Fruit fly (Drosophila melanogaster) whole organism, embryonic: ENCODE measurements around the gene phr6-4.

ENCODE experiments used
- Blimp-1 ChIP-seq: fragments of 200-800 bp; sonication (Bioruptor generic); optimal IDR thresholded peaks from 3 replicates; lab custom pipeline; 2018; ENCODE audit warnings: missing biosample characterization, missing genetic modification characterization, mild to moderate bottlenecking, moderate library complexity, missing genetic modification reagents
- BtbVII ChIP-seq: fragments of 200-800 bp; sonication (Bioruptor generic); optimal IDR thresholded peaks from 3 replicates; lab custom pipeline; 2017; ENCODE audit warnings: missing biosample characterization, mild to moderate bottlenecking, missing genetic modification characterization
- CG11085 ChIP-seq: fragments of 200-800 bp; sonication (Bioruptor generic); IDR thresholded peaks from 2 replicates; pipeline ENCODE4 v1.3.6; 2022; ENCODE audit warnings: missing biosample characterization, missing genetic modification characterization
- CG14965 ChIP-seq: fragments of 200-800 bp; sonication (Bioruptor generic); optimal IDR thresholded peaks from 2 replicates; lab custom pipeline; 2016; ENCODE audit warnings: missing biosample characterization, missing genetic modification characterization, borderline replicate concordance
- CG1602 ChIP-seq: fragments of 200-800 bp; sonication (Bioruptor generic); optimal IDR thresholded peaks from 3 replicates; lab custom pipeline; 2016; ENCODE audit warnings: missing biosample characterization, missing genetic modification characterization
- CG16779 ChIP-seq: fragments of 200-800 bp; sonication (Bioruptor generic); IDR thresholded peaks from 2 replicates; pipeline ENCODE4 v1.3.6; 2022; ENCODE audit warnings: missing biosample characterization, missing genetic modification characterization
- CG1792 ChIP-seq: fragments of 200-800 bp; sonication (Bioruptor generic); optimal IDR thresholded peaks from 2 replicates; lab custom pipeline; 2016; ENCODE audit warnings: missing biosample characterization, missing genetic modification characterization
- CG1832 ChIP-seq: fragments of 200-800 bp; sonication (Bioruptor generic); optimal IDR thresholded peaks from 2 replicates; lab custom pipeline; 2017; ENCODE audit warnings: missing biosample characterization, mild to moderate bottlenecking, missing genetic modification characterization, inconsistent platforms
- CG18619 ChIP-seq: fragments of 200-800 bp; sonication (Bioruptor generic); optimal IDR thresholded peaks from 3 replicates; lab custom pipeline; 2017; ENCODE audit warnings: missing biosample characterization, mild to moderate bottlenecking, missing genetic modification characterization
- CG18764 ChIP-seq: fragments of 200-800 bp; sonication (Bioruptor generic); optimal IDR thresholded peaks from 3 replicates; lab custom pipeline; 2016; ENCODE audit warnings: missing biosample characterization, missing genetic modification characterization
- CG30403 ChIP-seq: fragments of 200-800 bp; sonication (Bioruptor generic); optimal IDR thresholded peaks from 3 replicates; lab custom pipeline; 2016; ENCODE audit warnings: missing biosample characterization, missing genetic modification characterization
- CG4282 ChIP-seq: fragments of 200-800 bp; sonication (Bioruptor generic); optimal IDR thresholded peaks from 2 replicates; lab custom pipeline; 2016; ENCODE audit warnings: missing biosample characterization, missing genetic modification characterization
- CG43689 ChIP-seq: fragments of 200-800 bp; sonication (Bioruptor generic); IDR thresholded peaks from 2 replicates; pipeline ENCODE4 v1.3.6; 2022; ENCODE audit warnings: missing biosample characterization, missing genetic modification characterization
- CG4730 ChIP-seq: fragments of 200-800 bp; sonication (Bioruptor generic); IDR thresholded peaks from 2 replicates; pipeline ENCODE4 v1.3.6; 2022; ENCODE audit warnings: missing biosample characterization, missing genetic modification characterization
- CG6175 ChIP-seq: fragments of 200-800 bp; sonication (Bioruptor generic); IDR thresholded peaks from 3 replicates; pipeline ENCODE4 v1.3.6; 2022; ENCODE audit warnings: missing biosample characterization, missing genetic modification characterization
- CG6854 ChIP-seq: fragments of 200-800 bp; sonication (Bioruptor generic); optimal IDR thresholded peaks from 3 replicates; lab custom pipeline; 2017; ENCODE audit warnings: missing biosample characterization, mild to moderate bottlenecking, missing genetic modification characterization
- CG7839 ChIP-seq: fragments of 200-800 bp; sonication (Bioruptor generic); optimal IDR thresholded peaks from 3 replicates; lab custom pipeline; 2018; ENCODE audit warnings: missing biosample characterization, mild to moderate bottlenecking, missing genetic modification characterization, moderate library complexity
- CG7928 ChIP-seq: fragments of 200-800 bp; sonication (Bioruptor generic); optimal IDR thresholded peaks from 2 replicates; lab custom pipeline; 2017; ENCODE audit warnings: missing biosample characterization, mild to moderate bottlenecking, missing genetic modification characterization
- CG7987 ChIP-seq: fragments of 200-800 bp; sonication (Bioruptor generic); optimal IDR thresholded peaks from 2 replicates; lab custom pipeline; 2018; ENCODE audit warnings: missing biosample characterization, mild to moderate bottlenecking, missing genetic modification characterization, moderate library complexity
- CG8359 ChIP-seq: fragments of 200-800 bp; sonication (Bioruptor generic); optimal IDR thresholded peaks from 2 replicates; lab custom pipeline; 2017; ENCODE audit warnings: missing biosample characterization, mild to moderate bottlenecking, missing genetic modification characterization, borderline replicate concordance
- CG8944 ChIP-seq: fragments of 200-800 bp; sonication (Bioruptor generic); optimal IDR thresholded peaks from 3 replicates; lab custom pipeline; 2016; ENCODE audit warnings: missing biosample characterization, missing genetic modification characterization
- CG9817 ChIP-seq: fragments of 200-800 bp; sonication (Bioruptor generic); optimal IDR thresholded peaks from 2 replicates; lab custom pipeline; 2018; ENCODE audit warnings: missing biosample characterization, mild to moderate bottlenecking, missing genetic modification characterization, moderate library complexity
- Chrac-16 ChIP-seq: fragments of 200-800 bp; sonication (Bioruptor generic); optimal IDR thresholded peaks from 3 replicates; lab custom pipeline; 2016; ENCODE audit warnings: missing biosample characterization, missing genetic modification characterization
- Dfd ChIP-seq, 2 experiments: fragments of >200 bp; optimal IDR thresholded peaks; 2 replicates each; lab custom pipeline; 2017; ENCODE audit warnings: missing biosample characterization in 2 of 2, missing genetic modification characterization in 2 of 2
- Dref ChIP-seq: fragments of 200-800 bp; sonication (Bioruptor generic); IDR thresholded peaks from 2 replicates; pipeline ENCODE4 v1.3.6; 2022; ENCODE audit warnings: missing biosample characterization, missing genetic modification characterization
- Ets97D ChIP-seq: fragments of 200-800 bp; sonication (Bioruptor generic); optimal IDR thresholded peaks from 3 replicates; lab custom pipeline; 2016; ENCODE audit warnings: missing biosample characterization, missing genetic modification characterization
- H15 ChIP-seq: fragments of 200-800 bp; sonication (Bioruptor generic); IDR thresholded peaks from 3 replicates; pipeline ENCODE4 v1.3.6; 2022; ENCODE audit warnings: missing biosample characterization, missing genetic modification characterization
- Hmx ChIP-seq: fragments of 200-800 bp; sonication (Bioruptor generic); optimal IDR thresholded peaks from 2 replicates; lab custom pipeline; 2016; ENCODE audit warnings: missing biosample characterization, missing genetic modification characterization
- MBD-R2 ChIP-seq: fragments of 200-800 bp; sonication (Bioruptor generic); IDR thresholded peaks from 2 replicates; pipeline ENCODE4 v1.3.6; 2022; ENCODE audit warnings: missing biosample characterization, missing genetic modification characterization
- Scr ChIP-seq: fragments of 200-800 bp; sonication (Bioruptor generic); IDR thresholded peaks from 2 replicates; pipeline ENCODE4 v1.3.6; 2022; ENCODE audit warnings: missing biosample characterization, missing genetic modification characterization; ENCODE audit not compliant: partially characterized antibody
- Usf ChIP-seq: fragments of 200-800 bp; sonication (Bioruptor generic); optimal IDR thresholded peaks from 2 replicates; lab custom pipeline; 2017; ENCODE audit warnings: missing genotype, missing biosample characterization, missing genetic modification characterization
- Xbp1 ChIP-seq: fragments of 200-800 bp; sonication (Bioruptor generic); optimal IDR thresholded peaks from 3 replicates; lab custom pipeline; 2016; ENCODE audit warnings: missing biosample characterization, mild to moderate bottlenecking, missing genetic modification characterization
- aop ChIP-seq: fragments of 200-800 bp; sonication (Bioruptor generic); IDR thresholded peaks from 2 replicates; pipeline ENCODE4 v1.3.6; 2022; ENCODE audit warnings: missing biosample characterization, missing genetic modification characterization
- cato ChIP-seq: fragments of 200-800 bp; sonication (Bioruptor generic); optimal IDR thresholded peaks from 2 replicates; lab custom pipeline; 2016; ENCODE audit warnings: missing biosample characterization, missing genetic modification characterization, borderline replicate concordance
- chn ChIP-seq: fragments of 200-800 bp; sonication (Bioruptor generic); optimal IDR thresholded peaks from 2 replicates; lab custom pipeline; 2016; ENCODE audit warnings: missing biosample characterization, missing genetic modification characterization
- danr ChIP-seq: fragments of 200-800 bp; sonication (Bioruptor generic); IDR thresholded peaks from 2 replicates; pipeline ENCODE4 v1.3.6; 2022; ENCODE audit warnings: missing biosample characterization, missing genetic modification characterization
- ems ChIP-seq: fragments of 200-800 bp; sonication (Bioruptor generic); optimal IDR thresholded peaks from 3 replicates; lab custom pipeline; 2016; ENCODE audit warnings: missing biosample characterization, missing genetic modification characterization
- grau ChIP-seq: fragments of 200-800 bp; optimal IDR thresholded peaks from 3 replicates; lab custom pipeline; 2019; ENCODE audit warnings: missing biosample characterization, mild to moderate bottlenecking, missing genetic modification characterization, moderate library complexity
- hkb ChIP-seq, 2 experiments: fragments of 200-800 bp in 1 of 2; fragments of >200 bp in 1 of 2; sonication (Bioruptor generic) in 1 of 2; IDR thresholded peaks in 1 of 2; optimal IDR thresholded peaks in 1 of 2; 2 replicates each; pipeline versions ENCODE4 v1.3.6 to Lab custom; 2017 to 2022; ENCODE audit warnings: missing biosample characterization in 1 of 2, missing genetic modification characterization in 1 of 2
- hth ChIP-seq: fragments of >200 bp; optimal IDR thresholded peaks from 2 replicates; lab custom pipeline; 2017; ENCODE audit warnings: inconsistent platforms
- inv ChIP-seq: fragments of 200-800 bp; sonication (Bioruptor generic); IDR thresholded peaks from 2 replicates; pipeline ENCODE4 v1.3.6; 2022; ENCODE audit warnings: missing biosample characterization, missing genetic modification characterization; ENCODE audit not compliant: partially characterized antibody
- oc ChIP-seq: fragments of 200-800 bp; sonication (Bioruptor generic); optimal IDR thresholded peaks from 2 replicates; lab custom pipeline; 2018; ENCODE audit warnings: missing biosample characterization, mild to moderate bottlenecking, missing genetic modification characterization, moderate library complexity
- org-1 ChIP-seq: fragments of 200-800 bp; sonication (Bioruptor generic); optimal IDR thresholded peaks from 2 replicates; lab custom pipeline; 2017; ENCODE audit warnings: missing biosample characterization, missing genetic modification characterization
- pho ChIP-seq: fragments of 200-800 bp; sonication (Bioruptor generic); optimal IDR thresholded peaks from 2 replicates; lab custom pipeline; 2016; ENCODE audit warnings: missing biosample characterization, missing genetic modification characterization
- pzg ChIP-seq: fragments of 200-800 bp; sonication (Bioruptor generic); optimal IDR thresholded peaks from 3 replicates; lab custom pipeline; 2018; ENCODE audit warnings: missing biosample characterization, mild to moderate bottlenecking, missing genetic modification characterization, moderate library complexity
- sens ChIP-seq: fragments of 200-800 bp; sonication (Bioruptor generic); peaks from one replicate; lab custom pipeline; 2016; ENCODE audit warnings: missing biosample characterization, missing genetic modification characterization
- stc ChIP-seq: fragments of 200-800 bp; sonication (Bioruptor generic); IDR thresholded peaks from 2 replicates; pipeline ENCODE4 v1.3.6; 2022; ENCODE audit warnings: missing biosample characterization, missing genetic modification characterization
- tin ChIP-seq: fragments of 200-800 bp; sonication (Bioruptor generic); optimal IDR thresholded peaks from 3 replicates; lab custom pipeline; 2016; ENCODE audit warnings: missing biosample characterization, missing genetic modification characterization
- unpg ChIP-seq: fragments of 200-800 bp; sonication (Bioruptor generic); optimal IDR thresholded peaks from 3 replicates; lab custom pipeline; 2018; ENCODE audit warnings: missing biosample characterization, mild to moderate bottlenecking, missing genetic modification characterization, moderate library complexity
- usp ChIP-seq: fragments of >200 bp; optimal IDR thresholded peaks from 2 replicates; lab custom pipeline; 2017; ENCODE audit warnings: missing biosample characterization, missing genetic modification characterization
- zfh1 ChIP-seq: fragments of 200-800 bp; sonication (Bioruptor generic); IDR thresholded peaks from 3 replicates; pipeline ENCODE4 v1.3.6; 2022; ENCODE audit warnings: missing biosample characterization, missing genetic modification characterization

phr6-4 gene

DNA sequence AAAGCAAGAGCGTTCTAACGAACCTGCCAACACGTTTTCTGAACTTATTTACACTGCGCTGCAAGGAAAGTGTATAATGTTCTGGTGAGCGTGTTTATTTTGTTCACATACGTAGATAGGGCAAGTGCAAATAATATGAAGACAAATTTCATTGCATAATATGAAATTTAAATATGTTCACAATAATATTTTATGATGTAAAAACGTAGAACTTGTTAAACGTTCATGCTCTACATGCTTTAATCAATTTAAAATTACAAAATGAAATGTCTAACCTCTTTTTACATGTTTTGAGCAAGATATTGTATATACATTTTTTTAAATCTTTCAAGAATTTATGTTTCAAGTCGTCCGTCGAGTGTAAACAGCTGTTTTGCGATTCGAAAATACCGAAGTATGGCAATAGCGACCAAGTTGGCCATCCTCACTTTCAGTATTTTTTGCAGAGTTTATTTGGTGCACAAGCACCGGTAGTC is at the start of gene phr6-4, which contains the start of gene CG2608 (continued):
- TF ChIP-seq chn (GFP tag; lab: Kevin White, UChicago) = peak; percentile 90
- no peak for TF ChIP-seq oc
- peak; percentile 90 for TF ChIP-seq CG9817 (tag; lab: Kevin White, UChicago)
- peak; percentile 92 for TF ChIP-seq tin (GFP tag; lab: Kevin White, UChicago)
- TF ChIP-seq CG30403 (GFP tag; lab: Kevin White, UChicago) = peak; percentile 97
- TF ChIP-seq CG1832 = no peak
- no peak for TF ChIP-seq hkb (optimal IDR thresholded peaks at IDR 0.05; lab: Kevin White, UChicago)
- peak; percentile 91 for TF ChIP-seq hkb (GFP tag; IDR thresholded peaks at IDR 0.05; lab: Robert Waterston, UW)
- TF ChIP-seq H15 (GFP tag; lab: Robert Waterston, UW) = peak; percentile 67; the same call in 2 of the 3 replicates
- peak; percentile 50; the same call in 1 of the 2 replicates for TF ChIP-seq CG43689
- TF ChIP-seq MBD-R2 (GFP tag; lab: Robert Waterston, UW) = peak; percentile 64
- TF ChIP-seq CG7928 (GFP tag; lab: Kevin White, UChicago) = peak; percentile 71
- TF ChIP-seq CG6854 = peak; percentile 82
- TF ChIP-seq CG7987 (GFP tag; lab: Kevin White, UChicago) = peak; percentile 81
- TF ChIP-seq Scr = no peak
- TF ChIP-seq cato (GFP tag; lab: Kevin White, UChicago) = peak; percentile 85
- TF ChIP-seq Blimp-1 (GFP tag; lab: Kevin White, UChicago) = peak; percentile 91
- TF ChIP-seq org-1 (GFP tag; lab: Kevin White, UChicago) = peak; percentile 84
- peak; percentile 89 for TF ChIP-seq BtbVII (GFP tag; lab: Kevin White, UChicago)
- TF ChIP-seq Ets97D (GFP tag; lab: Kevin White, UChicago) = peak; percentile 76
- peak; percentile 92 for TF ChIP-seq CG1602 (GFP tag; lab: Kevin White, UChicago)
- peak; percentile 92 for TF ChIP-seq Chrac-16 (GFP tag; lab: Kevin White, UChicago)
- TF ChIP-seq Hmx = peak; percentile 84
- TF ChIP-seq CG8359 (GFP tag; lab: Kevin White, UChicago) = peak; percentile 66
- TF ChIP-seq usp (GFP tag; lab: Kevin White, UChicago) = no peak
- no peak for TF ChIP-seq Dfd (GFP tag; optimal IDR thresholded peaks at IDR 0.05; lab: Kevin White, UChicago)
- TF ChIP-seq unpg = peak; percentile 94
- peak; percentile 91 for TF ChIP-seq CG18764 (GFP tag; lab: Kevin White, UChicago)
- TF ChIP-seq CG11085 = peak; percentile 77
- peak; percentile 93 for TF ChIP-seq CG18619 (GFP tag; lab: Kevin White, UChicago)
- TF ChIP-seq zfh1 (GFP tag; lab: Robert Waterston, UW) = peak; percentile 41; the same call in 1 of the 3 replicates
- TF ChIP-seq ems (GFP tag; lab: Kevin White, UChicago) = peak; percentile 87
- TF ChIP-seq CG8944 = peak; percentile 87
- TF ChIP-seq CG6175 (GFP tag; lab: Robert Waterston, UW) = peak; percentile 68
- TF ChIP-seq CG4282 (GFP tag; lab: Kevin White, UChicago) = peak; percentile 58
- peak; percentile 69 for TF ChIP-seq stc
- TF ChIP-seq CG14965 = no peak
- peak; percentile 67 for TF ChIP-seq danr
- peak; percentile 96 for TF ChIP-seq Xbp1 (GFP tag; lab: Kevin White, UChicago)
- TF ChIP-seq inv (GFP tag; lab: Robert Waterston, UW) = no peak
- no peak for TF ChIP-seq aop (GFP tag; lab: Robert Waterston, UW)
- TF ChIP-seq grau (tag; lab: Kevin White, UChicago) = peak; percentile 95
- TF ChIP-seq Usf (GFP tag; lab: Kevin White, UChicago) = peak; percentile 84
- TF ChIP-seq hth (lab: Kevin White, UChicago) = no peak
- no peak for TF ChIP-seq Dref (GFP tag; lab: Robert Waterston, UW)
- TF ChIP-seq CG4730 (GFP tag; lab: Robert Waterston, UW) = peak; percentile 73
- TF ChIP-seq pho (GFP tag; lab: Kevin White, UChicago) = peak; percentile 88
- peak; percentile 96 for TF ChIP-seq CG7839
- TF ChIP-seq sens = peak; percentile 98
- TF ChIP-seq pzg (GFP tag; lab: Kevin White, UChicago) = peak; percentile 37
- TF ChIP-seq CG1792 (GFP tag; lab: Kevin White, UChicago) = peak; percentile 78
- no peak for TF ChIP-seq CG16779 (GFP tag; lab: Robert Waterston, UW)
